Worm (Caenorhabditis elegans): ENCODE measurements around the gene E02H1.6.

E02H1.6 gene

ce11 chrII:9619995-9620535, 23.6 kb downstream of the E02H1.6 start (continued):
- TF ChIP-seq F26F4.8 (GFP tag; conservative IDR thresholded peaks at IDR 0.05) (no peak), lin-13 (GFP tag; optimal IDR thresholded peaks at IDR 0.05) (no peak), unc-62 (GFP tag; optimal IDR thresholded peaks at IDR 0.05 in 1 of 2) (peak in 1 of 2 experiments; percentile 91), unc-62 (tag; optimal IDR thresholded peaks at IDR 0.05) (no peak), madf-5 (GFP tag; IDR thresholded peaks at IDR 0.05) (no peak), nhr-111 (GFP tag; optimal IDR thresholded peaks at IDR 0.05) (no peak), nhr-42 (GFP tag; IDR thresholded peaks at IDR 0.05) (no peak), zfp-3 (GFP tag; conservative IDR thresholded peaks at IDR 0.05) (no peak), nhr-25 (tag; optimal IDR thresholded peaks at IDR 0.05; ENCODE audit: borderline replicate concordance, insufficient read depth) (no peak), ctbp-1 (GFP tag; IDR thresholded peaks at IDR 0.05) (no peak), lsy-2 (tag; optimal IDR thresholded peaks at IDR 0.05) (peak in 1 of 2 experiments; percentile 9), nhr-10 (tag; optimal IDR thresholded peaks at IDR 0.05) (no peak), unc-130 (GFP tag; optimal IDR thresholded peaks at IDR 0.05) (no peak), set-16 (GFP tag; IDR thresholded peaks at IDR 0.05) (no peak), nhr-6 (tag; optimal IDR thresholded peaks at IDR 0.05) (no peak), ces-1 (GFP tag; optimal IDR thresholded peaks at IDR 0.05) (no peak), fkh-10 (GFP tag; optimal IDR thresholded peaks at IDR 0.05) (no peak), lim-7 (GFP tag; IDR thresholded peaks at IDR 0.05) (no peak), ceh-62 (tag; optimal IDR thresholded peaks at IDR 0.05) (no peak), daf-16 (GFP tag; optimal IDR thresholded peaks at IDR 0.05) (no peak), daf-16 (tag; optimal IDR thresholded peaks at IDR 0.05) (no peak), aly-2 (tag; optimal IDR thresholded peaks at IDR 0.05) (no peak), lin-15B (tag; optimal IDR thresholded peaks at IDR 0.05) (no peak), zag-1 (tag; optimal IDR thresholded peaks at IDR 0.05) (no peak), arid-1 (GFP tag; conservative IDR thresholded peaks at IDR 0.05) (no peak), F44E2.7 (GFP tag; IDR thresholded peaks at IDR 0.05) (no peak), tag-97 (GFP tag; IDR thresholded peaks at IDR 0.05) (no peak), ama-1 (optimal IDR thresholded peaks at IDR 0.05) (peak; percentile 6), nhr-102 (tag; optimal IDR thresholded peaks at IDR 0.05) (no peak), hif-1 (tag; optimal IDR thresholded peaks at IDR 0.05) (peak in 1 of 2 experiments; percentile 0), ZK337.2 (GFP tag; IDR thresholded peaks at IDR 0.05) (no peak), zfp-2 (tag; optimal IDR thresholded peaks at IDR 0.05) (no peak), D1046.2 (GFP tag; IDR thresholded peaks at IDR 0.05) (no peak), duxl-1 (tag; optimal IDR thresholded peaks at IDR 0.05; ENCODE audit: poor library complexity) (no peak), mes-2 (tag; optimal IDR thresholded peaks at IDR 0.05; ENCODE audit: poor library complexity, severe bottlenecking) (peak; percentile 17), mep-1 (tag; optimal IDR thresholded peaks at IDR 0.05) (no peak), zip-11 (GFP tag; IDR thresholded peaks at IDR 0.05) (no peak), spr-3 (GFP tag; optimal IDR thresholded peaks at IDR 0.05) (no peak), mdl-1 (tag; optimal IDR thresholded peaks at IDR 0.05) (peak in 1 of 2 experiments; percentile 60), saeg-2 (GFP tag; IDR thresholded peaks at IDR 0.05) (no peak), madf-9 (GFP tag; conservative IDR thresholded peaks at IDR 0.05) (no peak), ceh-82 (tag; optimal IDR thresholded peaks at IDR 0.05) (no peak)

- no peak for TF ChIP-seq spr-3 (GFP tag; optimal IDR thresholded peaks at IDR 0.05)
- TF ChIP-seq lin-13 (GFP tag; optimal IDR thresholded peaks at IDR 0.05): peak; percentile 21
- TF ChIP-seq zfp-2 (tag; optimal IDR thresholded peaks at IDR 0.05): no peak
- no peak for TF ChIP-seq mes-2 (tag; optimal IDR thresholded peaks at IDR 0.05; ENCODE audit: poor library complexity, severe bottlenecking)
- TF ChIP-seq skn-1 (tag; optimal IDR thresholded peaks at IDR 0.05): no peak
- no peak for TF ChIP-seq nhr-28 (tag; optimal IDR thresholded peaks at IDR 0.05)
- no peak for TF ChIP-seq daf-16 (GFP tag; optimal IDR thresholded peaks at IDR 0.05)
- TF ChIP-seq daf-16 (tag; optimal IDR thresholded peaks at IDR 0.05): peak; percentile 19
- TF ChIP-seq daf-8 (GFP tag; IDR thresholded peaks at IDR 0.05): no peak
- peak; percentile 89 for TF ChIP-seq dmd-6 (GFP tag; IDR thresholded peaks at IDR 0.05)
- peak; percentile 76 for TF ChIP-seq php-3 (GFP tag; IDR thresholded peaks at IDR 0.05)
- no peak for TF ChIP-seq egl-27 (tag; optimal IDR thresholded peaks at IDR 0.05)
- no peak for TF ChIP-seq lin-15B (tag; optimal IDR thresholded peaks at IDR 0.05)
- no peak for TF ChIP-seq dmd-8 (GFP tag; IDR thresholded peaks at IDR 0.05)
- no peak for TF ChIP-seq F44E2.7 (GFP tag; IDR thresholded peaks at IDR 0.05)
- no peak for TF ChIP-seq hlh-30 (tag; optimal IDR thresholded peaks at IDR 0.05; ENCODE audit: insufficient read depth)
- no peak for TF ChIP-seq mdl-1 (tag; optimal IDR thresholded peaks at IDR 0.05)
- 0 out of 2 replicates have a peak, but pooled peaks have one; percentile 10 for TF ChIP-seq lin-1 (GFP tag; IDR thresholded peaks at IDR 0.05)
- no peak for TF ChIP-seq spr-1 (tag; optimal IDR thresholded peaks at IDR 0.05)
Measured at ce11 chrII:9620616-9621015, 24.1 kb downstream of the E02H1.6 start.
